Fruit fly (Drosophila melanogaster): ENCODE measurements around the gene CG31076.

The CG31076 gene

dm6 chr3R:26952200-26952856, 37.3 kb downstream of the CG31076 start:
- TF ChIP-seq CG32121 (GFP tag; IDR thresholded peaks at IDR 0.05) (no peak), EcR (GFP tag; optimal IDR thresholded peaks at IDR 0.05) (no peak), CG15710 (tag; optimal IDR thresholded peaks at IDR 0.05) (no peak), rn (GFP tag; IDR thresholded peaks at IDR 0.05) (no peak), Ets98B (GFP tag; IDR thresholded peaks at IDR 0.05) (no peak), gl (tag; optimal IDR thresholded peaks at IDR 0.05) (no peak), fd96Ca (GFP tag; IDR thresholded peaks at IDR 0.05) (no peak), CG14655 (GFP tag; optimal IDR thresholded peaks at IDR 0.05) (no peak), CG9948 (tag; optimal IDR thresholded peaks at IDR 0.05) (no peak), Pif1B (GFP tag; optimal IDR thresholded peaks at IDR 0.05) (no peak), Pif1A (GFP tag; optimal IDR thresholded peaks at IDR 0.05) (no peak), CG4496 (GFP tag; IDR thresholded peaks at IDR 0.05) (no peak)

- TF ChIP-seq CG32121 (GFP tag; IDR thresholded peaks at IDR 0.05) (no peak), EcR (GFP tag; optimal IDR thresholded peaks at IDR 0.05) (peak; percentile 31), CG15710 (tag; optimal IDR thresholded peaks at IDR 0.05) (peak; percentile 5), CG10348 (GFP tag; IDR thresholded peaks at IDR 0.05) (no peak), Snoo (tag; optimal IDR thresholded peaks at IDR 0.05) (peak; percentile 3), gl (tag; optimal IDR thresholded peaks at IDR 0.05) (peak; percentile 58), Ets98B (GFP tag; IDR thresholded peaks at IDR 0.05) (peak; percentile 38; the same call in 1 of the 2 replicates), CG17806 (tag; optimal IDR thresholded peaks at IDR 0.05) (peak; percentile 45), rn (GFP tag; IDR thresholded peaks at IDR 0.05) (no peak), fd96Ca (GFP tag; IDR thresholded peaks at IDR 0.05) (no peak), CG9948 (tag; optimal IDR thresholded peaks at IDR 0.05) (no peak), CG8301 (tag; optimal IDR thresholded peaks at IDR 0.05) (peak; percentile 26), CG14655 (GFP tag; optimal IDR thresholded peaks at IDR 0.05) (no peak), D1 (tag; optimal IDR thresholded peaks at IDR 0.05) (peak; percentile 35), CG4496 (GFP tag; IDR thresholded peaks at IDR 0.05) (no peak), CG13204 (GFP tag; optimal IDR thresholded peaks at IDR 0.05) (no peak), CG8159 (tag; optimal IDR thresholded peaks at IDR 0.05) (peak; percentile 3), Pif1B (GFP tag; optimal IDR thresholded peaks at IDR 0.05) (peak; percentile 68), Pif1A (GFP tag; optimal IDR thresholded peaks at IDR 0.05) (peak; percentile 34), CG34367 (tag; optimal IDR thresholded peaks at IDR 0.05) (no peak), CG12605 (GFP tag; IDR thresholded peaks at IDR 0.05) (peak; percentile 70)
Measured at dm6 chr3R:26947296-26947880, 42.3 kb downstream of the CG31076 start, which contains the start of gene Spag1. Gene Spag1, plus strand, starts transcription at chr3R:26947830.

dm6 chr3R:26945233-26945632, 44.4 kb downstream of the CG31076 start, which contains the start of gene CG14252:
Gene CG14252, plus strand, starts transcription at chr3R:26945534.
- TF ChIP-seq Ets98B (GFP tag; IDR thresholded peaks at IDR 0.05) (no peak), CG15710 (tag; optimal IDR thresholded peaks at IDR 0.05) (no peak), CG8159 (tag; optimal IDR thresholded peaks at IDR 0.05) (no peak), Snoo (tag; optimal IDR thresholded peaks at IDR 0.05) (no peak), Pif1A (GFP tag; optimal IDR thresholded peaks at IDR 0.05) (no peak), CG10348 (GFP tag; IDR thresholded peaks at IDR 0.05) (no peak), CG14655 (GFP tag; optimal IDR thresholded peaks at IDR 0.05) (no peak), CG34367 (tag; optimal IDR thresholded peaks at IDR 0.05) (no peak), CG13204 (GFP tag; optimal IDR thresholded peaks at IDR 0.05) (no peak), CG32121 (GFP tag; IDR thresholded peaks at IDR 0.05) (no peak), EcR (GFP tag; optimal IDR thresholded peaks at IDR 0.05) (no peak), rn (GFP tag; IDR thresholded peaks at IDR 0.05) (no peak), CG12605 (GFP tag; IDR thresholded peaks at IDR 0.05) (no peak), CG17806 (tag; optimal IDR thresholded peaks at IDR 0.05) (no peak), CG8301 (tag; optimal IDR thresholded peaks at IDR 0.05) (no peak), fd96Ca (GFP tag; IDR thresholded peaks at IDR 0.05) (no peak)
